Fruit fly (Drosophila melanogaster): ENCODE results near the gene Pus7.

Pus7 gene

DNA sequence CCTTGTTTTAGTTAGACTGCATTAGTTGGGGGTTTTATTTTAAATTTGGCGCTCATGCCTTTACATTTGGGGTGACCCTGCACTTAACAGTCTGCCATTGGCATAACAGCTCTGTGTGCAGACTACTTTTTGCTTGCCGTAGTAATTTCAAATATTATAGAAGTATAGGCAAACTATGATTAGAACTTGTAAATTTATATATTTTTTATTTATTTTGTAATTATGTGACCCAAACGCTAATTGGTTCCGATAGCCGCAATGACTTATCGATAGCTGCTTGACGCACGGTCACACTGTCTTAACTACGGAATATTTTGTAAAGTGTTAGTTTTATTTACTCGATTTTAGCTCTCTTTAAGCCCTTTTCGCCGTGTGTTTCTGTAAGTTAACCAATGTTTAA lies 34.9 kb downstream of the Pus7 start, which contains the start of gene rhea (continued):
- TF ChIP-seq CG2120 (GFP tag; optimal IDR thresholded peaks at IDR 0.05) (peak; percentile 7), CG14667 (GFP tag; IDR thresholded peaks at IDR 0.05) (no peak), YL-1 (GFP tag; optimal IDR thresholded peaks at IDR 0.05) (peak; percentile 31), CG15269 (tag; optimal IDR thresholded peaks at IDR 0.05) (peak; percentile 13), CG17186 (GFP tag; optimal IDR thresholded peaks at IDR 0.05) (peak; percentile 56), MTF-1 (GFP tag; optimal IDR thresholded peaks at IDR 0.05; ENCODE audit: borderline replicate concordance) (no peak), klu (GFP tag; IDR thresholded peaks at IDR 0.05) (no peak), Fer1 (GFP tag; optimal IDR thresholded peaks at IDR 0.05) (peak; percentile 23), Myb (GFP tag; optimal IDR thresholded peaks at IDR 0.05) (no peak), D19B (GFP tag; optimal IDR thresholded peaks at IDR 0.05) (no peak), CG33213 (GFP tag; optimal IDR thresholded peaks at IDR 0.05) (peak; percentile 3), CG11504 (tag; optimal IDR thresholded peaks at IDR 0.05) (peak; percentile 33), Ets97D (GFP tag; optimal IDR thresholded peaks at IDR 0.05) (peak; percentile 25), ranshi (GFP tag; IDR thresholded peaks at IDR 0.05) (peak; percentile 82), CG34224 (GFP tag; IDR thresholded peaks at IDR 0.05; ENCODE audit: partially characterized antibody) (peak; percentile 82), Scr (GFP tag; IDR thresholded peaks at IDR 0.05; ENCODE audit: partially characterized antibody) (peak; percentile 84), her (GFP tag; optimal IDR thresholded peaks at IDR 0.05) (no peak), rib (GFP tag; IDR thresholded peaks at IDR 0.05) (no peak), Opbp (GFP tag; IDR thresholded peaks at IDR 0.05; ENCODE audit: partially characterized antibody) (peak; percentile 80; the same call in 1 of the 3 replicates), az2 (GFP tag; optimal IDR thresholded peaks at IDR 0.05) (peak; percentile 18), CG14710 (tag; optimal IDR thresholded peaks at IDR 0.05) (peak; percentile 64), D19A (tag; optimal IDR thresholded peaks at IDR 0.05) (peak; percentile 3), Ravus (GFP tag; IDR thresholded peaks at IDR 0.05) (no peak), knrl (GFP tag; IDR thresholded peaks at IDR 0.05; ENCODE audit: partially characterized antibody) (peak; percentile 84), CG32532 (GFP tag; IDR thresholded peaks at IDR 0.05) (0 out of 2 replicates have a peak, but pooled peaks have one; percentile 34), Sox102F (GFP tag; optimal IDR thresholded peaks at IDR 0.05) (peak; percentile 18), CG31441 (GFP tag; IDR thresholded peaks at IDR 0.05) (peak; percentile 29; the same call in 1 of the 2 replicates), gcm (GFP tag; optimal IDR thresholded peaks at IDR 0.05) (no peak), nerfin-2 (GFP tag; IDR thresholded peaks at IDR 0.05; ENCODE audit: partially characterized antibody) (peak; percentile 71), gem (tag; optimal IDR thresholded peaks at IDR 0.05) (peak; percentile 40), Dll (GFP tag; IDR thresholded peaks at IDR 0.05; ENCODE audit: partially characterized antibody) (peak; percentile 90), dmrt11E (tag; optimal IDR thresholded peaks at IDR 0.05) (no peak), chif (GFP tag; optimal IDR thresholded peaks at IDR 0.05) (no peak), zen2 (GFP tag; IDR thresholded peaks at IDR 0.05; ENCODE audit: partially characterized antibody) (peak; percentile 39; the same call in 1 of the 3 replicates), CG10543 (GFP tag; optimal IDR thresholded peaks at IDR 0.05) (no peak), HmgZ (tag; optimal IDR thresholded peaks at IDR 0.05) (peak; percentile 52), gfzf (GFP tag; optimal IDR thresholded peaks at IDR 0.05) (peak; percentile 49), PHDP (tag; optimal IDR thresholded peaks at IDR 0.05) (peak; percentile 16), Sin3A (optimal IDR thresholded peaks at IDR 0.05) (peak; percentile 70), Nf-YB (GFP tag; optimal IDR thresholded peaks at IDR 0.05) (peak; percentile 16), vfl (GFP tag; optimal IDR thresholded peaks at IDR 0.05) (no peak), unc-4 (GFP tag; IDR thresholded peaks at IDR 0.05; ENCODE audit: partially characterized antibody) (peak; percentile 87), CG3995 (GFP tag; optimal IDR thresholded peaks at IDR 0.05) (peak; percentile 82), HmgD (GFP tag; optimal IDR thresholded peaks at IDR 0.05) (no peak), vnd (GFP tag; IDR thresholded peaks at IDR 0.05; ENCODE audit: partially characterized antibody) (peak; percentile 59; the same call in 2 of the 3 replicates), CG4617 (GFP tag; optimal IDR thresholded peaks at IDR 0.05; ENCODE audit: borderline replicate concordance) (peak; percentile 86), Lhr (GFP tag; optimal IDR thresholded peaks at IDR 0.05) (no peak), Bgb (GFP tag; IDR thresholded peaks at IDR 0.05; ENCODE audit: partially characterized antibody) (peak; percentile 83), pzg (GFP tag; optimal IDR thresholded peaks at IDR 0.05) (peak; percentile 70)

All from whole organism, embryonic.